Fruit fly (Drosophila melanogaster) whole organism, wandering third instar larva: ENCODE data around the gene CG34124.

ENCODE experiments used
- Abd-B ChIP-seq: fragments of >200 bp; optimal IDR thresholded peaks from 2 replicates; lab custom pipeline; 2017; ENCODE audit warnings: missing biosample characterization, missing genetic modification characterization
- CG32264 ChIP-seq: fragments of 200-800 bp; sonication (Bioruptor generic); optimal IDR thresholded peaks from 2 replicates; lab custom pipeline; 2016; ENCODE audit warnings: missing biosample characterization, missing genetic modification characterization
- Hr78 ChIP-seq: fragments of >200 bp; optimal IDR thresholded peaks from 2 replicates; lab custom pipeline; 2017; ENCODE audit warnings: missing biosample characterization, missing genetic modification characterization
- Myc ChIP-seq: fragments of >200 bp; optimal IDR thresholded peaks from 2 replicates; lab custom pipeline; 2017
- OdsH ChIP-seq: fragments of 200-800 bp; sonication (Bioruptor generic); optimal IDR thresholded peaks from 2 replicates; lab custom pipeline; 2016; ENCODE audit warnings: missing biosample characterization, mild to moderate bottlenecking, missing genetic modification characterization
- br ChIP-seq: fragments of 200-800 bp; sonication (Bioruptor generic); optimal IDR thresholded peaks from 2 replicates; lab custom pipeline; 2016; ENCODE audit warnings: missing biosample characterization, missing genetic modification characterization
- dl ChIP-seq, 2 experiments: fragments of 175-275, 200-275 bp in 1 of 2; fragments of 200-275 bp in 1 of 2; sonication (Bioruptor generic); optimal IDR thresholded peaks; lab custom pipeline; 2018; ENCODE audit warnings: mild to moderate bottlenecking in 2 of 2, missing biosample characterization in 2 of 2, missing genetic modification characterization in 2 of 2, moderate library complexity in 2 of 2; ENCODE audit not compliant: partially characterized antibody in 2 of 2, insufficient read depth in 1 of 2
- dmrt93B ChIP-seq: fragments of 200-800 bp; sonication (Bioruptor generic); optimal IDR thresholded peaks from 2 replicates; lab custom pipeline; 2018; ENCODE audit warnings: missing biosample characterization, mild to moderate bottlenecking, missing genetic modification characterization
- ey ChIP-seq: fragments of 200-800 bp; sonication (Bioruptor generic); optimal IDR thresholded peaks from 2 replicates; lab custom pipeline; 2016; ENCODE audit warnings: missing biosample characterization, missing genetic modification characterization
- fru ChIP-seq: fragments of 200-800 bp; sonication (Bioruptor generic); optimal IDR thresholded peaks from 3 replicates; lab custom pipeline; 2016; ENCODE audit warnings: missing biosample characterization, mild to moderate bottlenecking, missing genetic modification characterization
- jim ChIP-seq: fragments of 175-275, 200-325 bp; sonication (Bioruptor generic); optimal IDR thresholded peaks from 2 replicates; lab custom pipeline; 2016; ENCODE audit warnings: missing biosample characterization, mild to moderate bottlenecking, missing genetic modification characterization
- pan ChIP-seq: fragments of >200 bp; optimal IDR thresholded peaks from 2 replicates; lab custom pipeline; 2017
- tai ChIP-seq: sonication (Bioruptor generic); optimal IDR thresholded peaks from 2 replicates; lab custom pipeline; 2016; ENCODE audit warnings: missing biosample characterization, missing genetic modification characterization
- usp ChIP-seq: fragments of >200 bp; optimal IDR thresholded peaks from 2 replicates; lab custom pipeline; 2017; ENCODE audit warnings: missing biosample characterization, missing genetic modification characterization

- no peak for TF ChIP-seq dmrt93B (GFP tag; lab: Kevin White, UChicago)
- TF ChIP-seq pan (lab: Kevin White, UChicago), result no peak
- no peak for TF ChIP-seq fru
- no peak for TF ChIP-seq dl (GFP tag; optimal IDR thresholded peaks at IDR 0.05; lab: Kevin White, UChicago; ENCODE audit: insufficient read depth in 1 of 2, partially characterized antibody in 2 of 2)
- no peak for TF ChIP-seq jim (GFP tag; lab: Kevin White, UChicago)
- no peak for TF ChIP-seq Abd-B (GFP tag; lab: Kevin White, UChicago)
- no peak for TF ChIP-seq CG32264
- no peak for TF ChIP-seq br (GFP tag; lab: Kevin White, UChicago)
- TF ChIP-seq OdsH (GFP tag; lab: Kevin White, UChicago), result no peak
- no peak for TF ChIP-seq usp (GFP tag; lab: Kevin White, UChicago)
- no peak for TF ChIP-seq Hr78 (GFP tag; lab: Kevin White, UChicago)
- no peak for TF ChIP-seq tai (GFP tag; lab: Kevin White, UChicago)
- TF ChIP-seq ey (GFP tag; lab: Kevin White, UChicago), result no peak
- TF ChIP-seq Myc (lab: Kevin White, UChicago), result peak; percentile 10
These were observed 8.7 kb upstream of the CG34124 start, which contains the start of gene jet for dm6 chr2L:4949453-4950045.
